Worm (Caenorhabditis elegans): Measurements from ENCODE around the gene C44C10.9.
A peak's percentile ranks its signal among the peaks of the same experiment; 100 is the strongest.

C44C10.9 gene

DNA sequence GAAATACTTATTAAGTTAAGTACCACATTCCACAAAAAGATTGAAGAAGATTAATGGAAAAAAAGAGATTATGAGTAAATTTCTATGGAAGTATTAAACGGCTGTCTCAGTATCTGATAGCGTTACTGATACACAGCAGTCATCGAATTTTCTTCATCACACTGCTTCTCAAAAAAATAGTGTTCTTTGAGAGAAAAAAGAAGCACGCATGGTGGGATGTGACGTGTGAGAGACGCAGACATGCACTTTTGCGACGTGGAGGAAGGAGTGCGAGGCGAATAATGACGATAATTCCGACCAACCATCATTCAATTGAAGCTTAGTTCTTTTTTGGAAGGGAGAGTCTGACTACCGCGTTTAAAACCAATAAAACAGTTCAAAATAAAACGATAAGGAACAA, 6.1 kb downstream of the C44C10.9 start, which contains the start of gene C44C10.11:
TSS of gene C44C10.11 (minus strand) at position 115 of the 400 bp plus-strand sequence.
- TF ChIP-seq ztf-23 (GFP tag; IDR thresholded peaks at IDR 0.05) (no peak), ztf-29 (GFP tag; IDR thresholded peaks at IDR 0.05) (no peak), cog-1 (tag; optimal IDR thresholded peaks at IDR 0.05) (no peak), klf-2 (GFP tag; conservative IDR thresholded peaks at IDR 0.05) (no peak), ref-1 (GFP tag; conservative IDR thresholded peaks at IDR 0.05) (no peak), tab-1 (GFP tag; IDR thresholded peaks at IDR 0.05) (no peak)

DNA sequence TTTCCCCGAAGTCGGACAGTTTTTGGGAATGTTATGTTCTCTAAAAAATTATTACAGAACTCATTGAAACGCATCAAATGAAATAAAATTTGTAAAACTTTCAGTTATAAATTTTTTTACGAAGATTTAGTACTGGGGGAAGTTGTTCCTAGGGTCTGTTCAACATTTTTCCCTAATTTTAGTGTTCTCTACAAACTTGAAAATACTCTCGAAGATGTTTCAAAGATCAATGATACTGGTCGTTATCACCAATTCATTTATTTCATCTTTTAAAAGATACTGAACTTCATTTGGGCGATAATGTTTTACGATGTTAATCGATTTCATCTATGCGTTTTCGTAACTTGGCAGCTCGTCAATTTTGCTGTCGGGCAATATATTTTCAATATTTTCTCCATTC, 14.1 kb downstream of the C44C10.9 start, which contains the start of gene C44C10.3:
TSS of gene C44C10.3 (plus strand) at position 301 of the 400 bp plus-strand sequence.
- no peak for TF ChIP-seq ref-1 (GFP tag; conservative IDR thresholded peaks at IDR 0.05)

DNA sequence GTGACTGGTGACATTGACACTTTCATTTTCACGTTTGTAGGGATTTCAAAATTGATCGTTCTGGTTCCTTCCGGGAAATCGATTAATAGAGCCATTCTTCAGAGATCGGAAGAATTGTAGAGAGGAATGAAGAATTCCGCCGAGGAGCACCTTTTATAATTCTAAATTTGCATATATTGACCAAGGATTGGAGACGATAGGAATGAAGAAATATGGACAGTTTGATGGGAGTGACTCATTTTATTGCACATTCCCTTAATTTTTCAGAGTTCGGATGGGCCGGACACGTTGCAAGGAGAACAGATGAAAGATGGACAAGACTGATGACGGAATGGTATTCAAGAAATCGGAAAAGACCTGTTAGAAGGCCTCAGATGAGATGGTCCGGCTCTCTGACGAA, 16.1 kb downstream of the C44C10.9 start, which contains the start of gene C44C10.15:
TSS of gene C44C10.15 (minus strand) at position 101 of the 400 bp plus-strand sequence.
- TF ChIP-seq ztf-29 (GFP tag; IDR thresholded peaks at IDR 0.05): no peak
- TF ChIP-seq ztf-23 (GFP tag; IDR thresholded peaks at IDR 0.05): no peak
- no peak for TF ChIP-seq T22C8.4 (GFP tag; IDR thresholded peaks at IDR 0.05)
- no peak for TF ChIP-seq cog-1 (tag; optimal IDR thresholded peaks at IDR 0.05)
- no peak for TF ChIP-seq flt-1 (GFP tag; IDR thresholded peaks at IDR 0.05)
- no peak for TF ChIP-seq ref-1 (GFP tag; conservative IDR thresholded peaks at IDR 0.05)
- TF ChIP-seq klf-2 (GFP tag; conservative IDR thresholded peaks at IDR 0.05): no peak
- TF ChIP-seq tab-1 (GFP tag; IDR thresholded peaks at IDR 0.05): no peak
- no peak for TF ChIP-seq med-1 (GFP tag; optimal IDR thresholded peaks at IDR 0.05; ENCODE audit: insufficient read depth)

DNA sequence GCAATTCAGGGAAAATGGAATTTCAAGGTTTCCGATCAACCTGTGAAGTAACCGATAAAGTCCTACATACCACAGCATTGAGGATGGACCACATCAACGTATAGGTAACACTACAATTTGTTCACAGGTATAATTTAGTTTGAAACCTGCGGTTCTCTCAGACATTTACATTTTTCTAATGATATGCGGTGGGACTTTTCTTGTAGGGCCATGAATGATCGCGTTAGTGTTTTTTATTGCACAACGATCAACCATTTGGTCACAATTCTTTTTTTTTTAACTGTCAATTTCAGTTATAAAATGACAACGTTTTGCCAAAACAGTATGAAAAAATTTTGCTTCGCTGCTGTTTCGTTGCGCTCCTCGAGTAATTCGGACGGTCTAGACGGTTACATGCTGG, 19.6 kb downstream of the C44C10.9 start, which contains the start of gene C44C10.12:
TSS of gene C44C10.12 (plus strand) at position 301 of the 400 bp plus-strand sequence.
- TF ChIP-seq cog-1 (tag; optimal IDR thresholded peaks at IDR 0.05) (no peak), ztf-29 (GFP tag; IDR thresholded peaks at IDR 0.05) (no peak), ztf-23 (GFP tag; IDR thresholded peaks at IDR 0.05) (no peak), flt-1 (GFP tag; IDR thresholded peaks at IDR 0.05) (no peak), klf-2 (GFP tag; conservative IDR thresholded peaks at IDR 0.05) (no peak), T22C8.4 (GFP tag; IDR thresholded peaks at IDR 0.05) (no peak), med-1 (GFP tag; optimal IDR thresholded peaks at IDR 0.05; ENCODE audit: insufficient read depth) (no peak), tab-1 (GFP tag; IDR thresholded peaks at IDR 0.05) (no peak), ref-1 (GFP tag; conservative IDR thresholded peaks at IDR 0.05) (no peak)

DNA sequence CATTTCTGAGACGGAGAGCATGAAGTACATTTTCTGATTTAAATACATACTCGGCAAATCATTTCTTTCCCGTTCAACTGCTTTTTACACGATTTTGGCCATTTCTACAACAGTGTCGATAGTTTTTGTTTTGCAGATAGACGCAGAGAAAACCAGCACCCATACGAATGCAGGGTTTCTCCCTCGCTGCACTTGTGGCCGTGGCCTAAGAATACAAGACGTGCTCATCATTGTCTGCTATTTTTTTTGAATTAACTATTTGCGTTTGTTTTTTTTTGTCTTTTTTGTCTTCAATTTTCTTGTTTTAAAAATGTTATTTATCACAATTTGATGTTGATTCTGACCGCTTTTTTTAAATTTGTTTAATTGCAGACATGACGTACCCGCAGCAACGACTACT, 23.2 kb downstream of the C44C10.9 start, which contains the start of gene smcl-1:
TSS of gene smcl-1 (plus strand) at position 373 of the 400 bp plus-strand sequence.
- TF ChIP-seq cog-1 (tag; optimal IDR thresholded peaks at IDR 0.05): peak; percentile 16
- TF ChIP-seq ref-1 (GFP tag; conservative IDR thresholded peaks at IDR 0.05): no peak
- TF ChIP-seq flt-1 (GFP tag; IDR thresholded peaks at IDR 0.05): no peak
- no peak for TF ChIP-seq ztf-23 (GFP tag; IDR thresholded peaks at IDR 0.05)
- no peak for TF ChIP-seq med-1 (GFP tag; optimal IDR thresholded peaks at IDR 0.05; ENCODE audit: insufficient read depth)

DNA sequence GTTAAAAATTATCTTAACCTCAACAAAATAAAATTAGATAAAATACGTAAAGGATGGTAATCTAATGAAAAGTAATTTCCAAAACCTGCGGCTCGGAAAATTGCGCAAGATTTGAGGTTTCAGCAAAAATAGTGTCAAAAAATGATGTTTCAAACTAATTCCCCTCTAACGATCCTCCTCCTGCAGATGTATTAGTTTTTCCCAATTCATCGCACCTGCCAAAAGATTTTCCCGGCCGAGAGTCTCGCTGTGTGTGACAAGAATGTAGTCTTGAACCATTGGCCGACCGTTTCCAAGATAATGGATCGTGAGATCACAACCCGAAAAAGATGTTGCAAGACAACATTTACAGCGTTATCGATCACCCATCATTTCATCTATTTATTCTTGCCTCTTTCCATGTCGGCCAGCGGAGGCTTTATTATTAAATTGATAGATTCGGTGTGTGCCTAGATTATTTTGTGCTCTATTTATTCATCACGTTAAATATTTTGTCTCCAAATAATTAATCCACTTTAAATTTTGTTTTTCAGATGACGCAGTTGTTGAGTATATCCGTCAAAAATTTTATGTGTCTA, 26.2 kb downstream of the C44C10.9 start, which contains the start of the genes C44C10.10 and C44C10.5:
TSS of gene C44C10.10 (plus strand) at position 301 of the 578 bp plus-strand sequence.
TSS of gene C44C10.5 (plus strand) at position 528 of the 578 bp plus-strand sequence.
- TF ChIP-seq klf-2 (GFP tag; conservative IDR thresholded peaks at IDR 0.05) (no peak), med-1 (GFP tag; optimal IDR thresholded peaks at IDR 0.05; ENCODE audit: insufficient read depth) (no peak), T22C8.4 (GFP tag; IDR thresholded peaks at IDR 0.05) (no peak), tab-1 (GFP tag; IDR thresholded peaks at IDR 0.05) (no peak), cog-1 (tag; optimal IDR thresholded peaks at IDR 0.05) (no peak)

DNA sequence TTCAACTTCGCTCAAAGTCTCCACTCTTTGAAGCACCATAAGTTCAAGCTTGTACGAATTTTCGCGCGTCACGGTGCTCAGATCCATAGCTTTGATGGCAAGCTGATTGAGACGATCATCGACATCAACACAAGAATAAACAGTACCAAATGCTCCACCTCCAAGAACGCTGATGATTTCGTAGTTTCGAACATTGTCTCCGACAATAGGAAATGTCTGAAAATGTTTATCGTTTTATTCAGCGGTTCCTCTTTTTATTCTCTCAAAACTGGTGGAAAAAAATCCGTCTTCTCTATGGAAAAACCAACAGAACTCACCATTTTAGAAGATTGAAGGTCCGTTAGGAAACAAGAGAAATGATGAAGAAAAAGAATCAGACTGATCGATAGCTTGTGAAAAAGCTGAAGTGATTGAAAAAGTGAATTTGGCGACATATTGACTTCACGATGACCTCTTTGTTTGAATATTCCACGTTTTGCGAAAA, 28.4 kb downstream of the C44C10.9 start, which contains the start of gene C44C10.7:
TSS of gene C44C10.7 (minus strand) at position 434 of the 484 bp plus-strand sequence.
- TF ChIP-seq med-1 (GFP tag; optimal IDR thresholded peaks at IDR 0.05; ENCODE audit: insufficient read depth) (no peak), ztf-23 (GFP tag; IDR thresholded peaks at IDR 0.05) (no peak)

DNA sequence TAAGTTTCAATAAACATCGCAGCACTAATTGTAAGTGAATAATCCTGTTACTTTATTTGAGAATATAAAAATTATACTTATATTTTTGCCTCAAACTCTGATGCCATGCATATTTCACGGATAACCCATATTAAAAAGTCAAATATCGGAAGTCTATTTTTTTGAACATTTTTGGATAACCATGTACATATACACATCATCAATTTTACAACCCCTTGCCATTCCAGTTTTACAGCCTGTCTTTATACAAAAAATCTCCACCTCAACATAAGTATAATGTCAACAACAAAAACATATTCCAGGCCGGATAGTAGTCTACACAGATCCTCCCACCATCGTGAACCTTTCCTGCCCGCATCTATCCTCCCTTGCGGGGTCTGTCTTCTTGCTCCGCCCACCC, 32.1 kb downstream of the C44C10.9 start, which contains the start of gene hnd-1:
TSS of gene hnd-1 (plus strand) at position 301 of the 400 bp plus-strand sequence.
- TF ChIP-seq ztf-29 (GFP tag; IDR thresholded peaks at IDR 0.05) (no peak), ref-1 (GFP tag; conservative IDR thresholded peaks at IDR 0.05) (no peak), med-1 (GFP tag; optimal IDR thresholded peaks at IDR 0.05; ENCODE audit: insufficient read depth) (no peak), T22C8.4 (GFP tag; IDR thresholded peaks at IDR 0.05) (no peak), tab-1 (GFP tag; IDR thresholded peaks at IDR 0.05) (no peak), cog-1 (tag; optimal IDR thresholded peaks at IDR 0.05) (no peak), flt-1 (GFP tag; IDR thresholded peaks at IDR 0.05) (no peak)

DNA sequence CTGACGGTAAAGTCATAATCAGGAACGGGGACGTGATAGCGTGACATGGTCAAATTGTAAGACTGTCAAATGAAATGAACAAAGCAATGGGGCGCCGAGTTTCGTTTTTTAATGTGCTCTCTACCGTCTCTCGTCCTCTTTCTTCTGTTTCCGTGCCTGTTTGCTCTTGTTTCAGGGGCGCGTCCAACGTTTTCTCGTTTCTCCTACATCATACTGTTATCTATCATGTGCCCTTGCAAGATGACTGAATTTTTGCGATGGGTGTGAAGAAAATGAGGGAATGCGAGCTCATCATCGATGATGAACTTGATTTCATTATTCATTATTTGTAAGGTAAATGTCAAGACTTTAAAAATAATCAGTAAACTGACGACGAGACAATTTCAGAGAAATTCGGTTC, 35.5 kb downstream of the C44C10.9 start, which contains the start of gene T04F8.7:
TSS of gene T04F8.7 (minus strand) at position 130 of the 400 bp plus-strand sequence.
- TF ChIP-seq ztf-23 (GFP tag; IDR thresholded peaks at IDR 0.05): no peak

DNA sequence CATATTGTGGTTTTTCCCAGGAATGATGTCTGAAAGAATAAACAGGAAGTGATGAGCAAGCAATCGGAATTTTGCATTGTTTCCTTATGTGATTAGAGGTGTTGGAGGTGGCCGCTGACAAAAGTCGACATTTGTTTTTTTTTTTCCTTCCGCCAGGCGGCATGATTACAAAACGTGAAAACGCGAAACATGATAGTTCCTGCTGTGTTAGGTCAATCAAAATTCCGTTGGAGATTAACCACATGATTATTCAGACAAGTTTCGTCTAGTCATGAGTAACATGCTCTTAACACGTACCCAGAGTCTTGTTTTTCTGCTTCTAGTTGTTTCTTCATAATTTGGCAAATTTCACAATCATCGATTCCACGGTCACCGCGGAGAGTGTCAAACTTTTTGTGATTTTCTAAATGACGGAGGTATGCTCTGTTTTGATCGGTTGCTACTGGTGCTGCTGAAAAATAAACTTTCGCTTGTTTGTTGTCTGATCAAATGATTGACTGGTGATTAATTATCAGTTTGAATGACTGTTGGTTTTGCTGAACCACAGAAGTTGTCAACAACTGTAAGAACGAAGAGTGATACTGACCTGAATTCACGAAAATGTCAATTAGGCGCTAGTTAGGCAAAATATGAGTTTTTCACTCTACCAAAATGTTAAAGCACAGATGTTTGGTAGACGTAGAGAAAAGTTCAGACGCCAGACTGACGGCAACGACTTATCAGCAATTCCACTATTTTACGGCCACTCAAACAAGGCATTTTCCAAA, 36.9 kb downstream of the C44C10.9 start:
- TF ChIP-seq T22C8.4 (GFP tag; IDR thresholded peaks at IDR 0.05): no peak
- TF ChIP-seq cog-1 (tag; optimal IDR thresholded peaks at IDR 0.05): no peak
- TF ChIP-seq klf-2 (GFP tag; conservative IDR thresholded peaks at IDR 0.05): no peak
- TF ChIP-seq tab-1 (GFP tag; IDR thresholded peaks at IDR 0.05): no peak
- TF ChIP-seq med-1 (GFP tag; optimal IDR thresholded peaks at IDR 0.05; ENCODE audit: insufficient read depth): no peak
- no peak for TF ChIP-seq ztf-23 (GFP tag; IDR thresholded peaks at IDR 0.05)
- TF ChIP-seq flt-1 (GFP tag; IDR thresholded peaks at IDR 0.05): no peak
- TF ChIP-seq ref-1 (GFP tag; conservative IDR thresholded peaks at IDR 0.05): no peak
- no peak for TF ChIP-seq ztf-29 (GFP tag; IDR thresholded peaks at IDR 0.05)
